Fruit fly (Drosophila melanogaster) whole organism, prepupa: ENCODE results near the gene Atat.

Experiments used
- Blimp-1 ChIP-seq: fragments of 200-800 bp; sonication (Bioruptor generic); optimal IDR thresholded peaks from 3 replicates; lab custom pipeline; 2017; ENCODE audit warnings: missing biosample characterization, missing genetic modification characterization, mild to moderate bottlenecking, moderate library complexity, missing genetic modification reagents
- CG10631 ChIP-seq: fragments of 200-800 bp; sonication (Bioruptor generic); optimal IDR thresholded peaks from 2 replicates; lab custom pipeline; 2016; ENCODE audit warnings: missing biosample characterization, missing genetic modification characterization
- CG11294 ChIP-seq: fragments of 200-800 bp; sonication (Bioruptor generic); IDR thresholded peaks from 2 replicates; pipeline ENCODE4 v1.3.6; 2022; ENCODE audit warnings: missing biosample characterization, missing genetic modification characterization
- CG11762 ChIP-seq: fragments of 200-800 bp; sonication (Bioruptor generic); optimal IDR thresholded peaks from 3 replicates; lab custom pipeline; 2016; ENCODE audit warnings: missing biosample characterization, missing genetic modification characterization; ENCODE audit not compliant: insufficient read depth
- CG11902 ChIP-seq: fragments of 200-800 bp; sonication (Bioruptor generic); optimal IDR thresholded peaks from 3 replicates; lab custom pipeline; 2016; ENCODE audit warnings: missing biosample characterization, missing genetic modification characterization
- CG15336 ChIP-seq: fragments of 200-800 bp; sonication (Bioruptor generic); IDR thresholded peaks from 2 replicates; pipeline ENCODE4 v1.3.6; 2022; ENCODE audit warnings: missing biosample characterization, missing genetic modification characterization
- CG1621 ChIP-seq: fragments of 200-800 bp; sonication (Bioruptor generic); optimal IDR thresholded peaks from 3 replicates; lab custom pipeline; 2018; ENCODE audit warnings: missing biosample characterization, mild to moderate bottlenecking, missing genetic modification characterization
- CG16779 ChIP-seq: fragments of 200-800 bp; sonication (Bioruptor generic); optimal IDR thresholded peaks from 3 replicates; lab custom pipeline; 2017; ENCODE audit warnings: missing biosample characterization, mild to moderate bottlenecking, missing genetic modification characterization
- CG32006 ChIP-seq: fragments of 200-800 bp; sonication (Bioruptor generic); optimal IDR thresholded peaks from 3 replicates; lab custom pipeline; 2017; ENCODE audit warnings: missing biosample characterization, mild to moderate bottlenecking, missing genetic modification characterization
- CG3919 ChIP-seq: fragments of 200-800 bp; sonication (Bioruptor generic); optimal IDR thresholded peaks from 3 replicates; lab custom pipeline; 2016; ENCODE audit warnings: missing biosample characterization, missing genetic modification characterization
- CG6163 ChIP-seq: fragments of 200-800 bp; sonication (Bioruptor generic); IDR thresholded peaks from 3 replicates; pipeline ENCODE4 v1.3.6; 2022; ENCODE audit warnings: missing biosample characterization, missing genetic modification characterization
- CG6276 ChIP-seq: fragments of 200-800 bp; sonication (Bioruptor generic); optimal IDR thresholded peaks from 2 replicates; lab custom pipeline; 2017; ENCODE audit warnings: missing biosample characterization, mild to moderate bottlenecking, missing genetic modification characterization
- CG6792 ChIP-seq: fragments of 200-800 bp; sonication (Bioruptor generic); optimal IDR thresholded peaks from 3 replicates; lab custom pipeline; 2016; ENCODE audit warnings: missing biosample characterization, missing genetic modification characterization
- CG6808 ChIP-seq: fragments of 200-800 bp; sonication (Bioruptor generic); optimal IDR thresholded peaks from 3 replicates; lab custom pipeline; 2017; ENCODE audit warnings: missing biosample characterization, missing genetic modification characterization, mild to moderate bottlenecking, moderate library complexity, missing genetic modification reagents
- CG6854 ChIP-seq: fragments of 200-800 bp; sonication (Bioruptor generic); optimal IDR thresholded peaks from 2 replicates; lab custom pipeline; 2017; ENCODE audit warnings: missing biosample characterization, mild to moderate bottlenecking, missing genetic modification characterization
- CG7368 ChIP-seq: fragments of 200-800 bp; sonication (Bioruptor generic); optimal IDR thresholded peaks from 3 replicates; lab custom pipeline; 2016; ENCODE audit warnings: missing biosample characterization, missing genetic modification characterization
- CG8119 ChIP-seq: fragments of 200-800 bp; sonication (Bioruptor generic); IDR thresholded peaks from 3 replicates; pipeline ENCODE4 v1.3.6; 2022; ENCODE audit warnings: missing biosample characterization, missing genetic modification characterization
- CG8319 ChIP-seq: fragments of 200-800 bp; sonication (Bioruptor generic); optimal IDR thresholded peaks from 3 replicates; lab custom pipeline; 2016; ENCODE audit warnings: missing biosample characterization, missing genetic modification characterization
- CG8632 ChIP-seq: fragments of 200-800 bp; sonication (Bioruptor generic); optimal IDR thresholded peaks from 3 replicates; lab custom pipeline; 2016; ENCODE audit warnings: missing biosample characterization, missing genetic modification characterization
- Eip75B ChIP-seq: fragments of 200-800 bp; sonication (Bioruptor generic); optimal IDR thresholded peaks from 3 replicates; lab custom pipeline; 2016; ENCODE audit warnings: missing biosample characterization, missing genetic modification characterization
- Eip78C ChIP-seq: fragments of 200-800 bp; sonication (Bioruptor generic); peaks from one replicate; lab custom pipeline; 2016; ENCODE audit warnings: missing biosample characterization, missing genetic modification characterization
- Eip93F ChIP-seq: fragments of 200-800 bp; sonication (Bioruptor generic); optimal IDR thresholded peaks from 2 replicates; lab custom pipeline; 2016; ENCODE audit warnings: missing biosample characterization, mild to moderate bottlenecking, missing genetic modification characterization
- Ets21C ChIP-seq: fragments of 200-800 bp; sonication (Bioruptor generic); optimal IDR thresholded peaks from 3 replicates; lab custom pipeline; 2016; ENCODE audit warnings: missing biosample characterization, missing genetic modification characterization
- Ets96B ChIP-seq: fragments of 200-800 bp; optimal IDR thresholded peaks from 2 replicates; lab custom pipeline; 2019; ENCODE audit warnings: missing biosample characterization, mild to moderate bottlenecking, missing genetic modification characterization, moderate library complexity
- Gug ChIP-seq: fragments of 200-800 bp; sonication (Bioruptor generic); IDR thresholded peaks from 2 replicates; pipeline ENCODE4 v1.3.6; 2022; ENCODE audit warnings: missing biosample characterization, missing genetic modification characterization
- Hr38 ChIP-seq: sonication (Bioruptor generic); optimal IDR thresholded peaks from 2 replicates; lab custom pipeline; 2016; ENCODE audit warnings: missing biosample characterization, missing genetic modification characterization
- Hr39 ChIP-seq: fragments of 200-800 bp; sonication (Bioruptor generic); optimal IDR thresholded peaks from 2 replicates; lab custom pipeline; 2016; ENCODE audit warnings: missing biosample characterization, missing genetic modification characterization
- Hr4 ChIP-seq: fragments of 200-800 bp; sonication (Bioruptor generic); optimal IDR thresholded peaks from 3 replicates; lab custom pipeline; 2016; ENCODE audit warnings: missing biosample characterization, missing genetic modification characterization
- Lpt ChIP-seq: fragments of 200-800 bp; sonication (Bioruptor generic); optimal IDR thresholded peaks from 3 replicates; lab custom pipeline; 2016; ENCODE audit warnings: missing biosample characterization, missing genetic modification characterization
- Met ChIP-seq: fragments of 200-800 bp; sonication (Bioruptor generic); optimal IDR thresholded peaks from 3 replicates; lab custom pipeline; 2016; ENCODE audit warnings: missing biosample characterization, missing genetic modification characterization
- OdsH ChIP-seq: fragments of 200-800 bp; sonication (Bioruptor generic); optimal IDR thresholded peaks from 3 replicates; lab custom pipeline; 2016; ENCODE audit warnings: missing biosample characterization, missing genetic modification characterization
- Smox ChIP-seq: fragments of 200-800 bp; sonication (Bioruptor generic); optimal IDR thresholded peaks from 3 replicates; lab custom pipeline; 2016; ENCODE audit warnings: missing biosample characterization, missing genetic modification characterization
- Sox14 ChIP-seq: fragments of 200-800 bp; sonication (Bioruptor generic); optimal IDR thresholded peaks from 3 replicates; lab custom pipeline; 2016; ENCODE audit warnings: missing biosample characterization, missing genetic modification characterization
- Sox15 ChIP-seq: fragments of 200-800 bp; sonication (Bioruptor generic); optimal IDR thresholded peaks from 3 replicates; lab custom pipeline; 2016; ENCODE audit warnings: missing biosample characterization, missing genetic modification characterization
- acj6 ChIP-seq: fragments of 200-800 bp; sonication (Bioruptor generic); optimal IDR thresholded peaks from 3 replicates; lab custom pipeline; 2016; ENCODE audit warnings: missing biosample characterization, missing genetic modification characterization
- cyc ChIP-seq: fragments of 200-800 bp; sonication (Bioruptor generic); optimal IDR thresholded peaks from 3 replicates; lab custom pipeline; 2016; ENCODE audit warnings: missing biosample characterization, missing genetic modification characterization
- dac ChIP-seq: fragments of 200-800 bp; sonication (Bioruptor generic); optimal IDR thresholded peaks from 2 replicates; lab custom pipeline; 2017; ENCODE audit warnings: missing biosample characterization, mild to moderate bottlenecking, missing genetic modification characterization
- eg ChIP-seq: fragments of 200-800 bp; sonication (Bioruptor generic); IDR thresholded peaks from 3 replicates; pipeline ENCODE4 v1.3.6; 2022; ENCODE audit warnings: missing biosample characterization, missing genetic modification characterization
- esn ChIP-seq: fragments of 200-800 bp; sonication (Bioruptor generic); optimal IDR thresholded peaks from 2 replicates; lab custom pipeline; 2016; ENCODE audit warnings: missing biosample characterization, mild to moderate bottlenecking, missing genetic modification characterization, moderate library complexity
- fd59A ChIP-seq: fragments of 200-800 bp; sonication (Bioruptor generic); optimal IDR thresholded peaks from 2 replicates; lab custom pipeline; 2017; ENCODE audit warnings: missing biosample characterization, mild to moderate bottlenecking, missing genetic modification characterization, missing genetic modification reagents
- fd85E ChIP-seq: fragments of 200-800 bp; sonication (Bioruptor generic); optimal IDR thresholded peaks from 3 replicates; lab custom pipeline; 2016; ENCODE audit warnings: missing biosample characterization, missing genetic modification characterization
- net ChIP-seq: fragments of 200-800 bp; sonication (Bioruptor generic); optimal IDR thresholded peaks from 3 replicates; lab custom pipeline; 2016; ENCODE audit warnings: missing biosample characterization, missing genetic modification characterization
- pdm3 ChIP-seq: fragments of 200-800 bp; sonication (Bioruptor generic); optimal IDR thresholded peaks from 3 replicates; lab custom pipeline; 2016; ENCODE audit warnings: missing biosample characterization, missing genetic modification characterization
- salr ChIP-seq, 2 experiments: fragments of 200-800 bp; sonication (Bioruptor generic); optimal IDR thresholded peaks; 3 replicates each; lab custom pipeline; 2016 to 2018; ENCODE audit warnings: missing biosample characterization in 2 of 2, missing genetic modification characterization in 2 of 2, mild to moderate bottlenecking in 1 of 2
- spab ChIP-seq: fragments of 200-800 bp; sonication (Bioruptor generic); optimal IDR thresholded peaks from 2 replicates; lab custom pipeline; 2017; ENCODE audit warnings: missing biosample characterization, mild to moderate bottlenecking, missing genetic modification characterization, missing genetic modification reagents
- svp ChIP-seq: fragments of 200-800 bp; sonication (Bioruptor generic); peaks from one replicate; lab custom pipeline; 2016; ENCODE audit warnings: missing biosample characterization, missing genetic modification characterization
- topi ChIP-seq: fragments of 200-800 bp; sonication (Bioruptor generic); optimal IDR thresholded peaks from 3 replicates; lab custom pipeline; 2016; ENCODE audit warnings: missing biosample characterization, missing genetic modification characterization
- vri ChIP-seq: fragments of 200-800 bp; sonication (Bioruptor generic); optimal IDR thresholded peaks from 3 replicates; lab custom pipeline; 2016; ENCODE audit warnings: missing biosample characterization, mild to moderate bottlenecking, missing genetic modification characterization

Gene Atat

dm6 chr3L:9429665-9430607, 3.4 kb upstream of the Atat start, which contains the start of the genes RpS17 and MTF-1 (continued):
- TF ChIP-seq fd85E (GFP tag; lab: Kevin White, UChicago) (no peak), Ets21C (GFP tag; lab: Kevin White, UChicago) (no peak), cyc (peak; percentile 40), acj6 (GFP tag; lab: Kevin White, UChicago) (peak; percentile 55), CG6808 (GFP tag; lab: Kevin White, UChicago) (peak; percentile 32), eg (GFP tag; lab: Robert Waterston, UW) (peak; percentile 59), fd59A (GFP tag; lab: Kevin White, UChicago) (no peak), esn (GFP tag; lab: Kevin White, UChicago) (peak; percentile 72), salr (GFP tag; optimal IDR thresholded peaks at IDR 0.05; lab: Kevin White, UChicago) (peak in 1 of 2 experiments; percentile 56), CG8119 (GFP tag; lab: Robert Waterston, UW) (peak; percentile 40; the same call in 1 of the 3 replicates)

dm6 chr3L:9425838-9426237, 720 bp downstream of the Atat start:
- TF ChIP-seq Eip75B (GFP tag; lab: Kevin White, UChicago) (no peak), net (peak; percentile 31), esn (GFP tag; lab: Kevin White, UChicago) (no peak), pdm3 (GFP tag; lab: Kevin White, UChicago) (no peak), Ets21C (GFP tag; lab: Kevin White, UChicago) (no peak), CG6854 (no peak), CG15336 (GFP tag; lab: Robert Waterston, UW) (peak; percentile 55), Eip93F (no peak), Sox15 (GFP tag; lab: Kevin White, UChicago) (no peak), CG11902 (GFP tag; lab: Kevin White, UChicago) (no peak), Sox14 (GFP tag; lab: Kevin White, UChicago) (no peak), acj6 (GFP tag; lab: Kevin White, UChicago) (no peak), svp (GFP tag; lab: Kevin White, UChicago) (peak; percentile 50), Lpt (GFP tag; lab: Kevin White, UChicago) (no peak), OdsH (no peak), Hr4 (GFP tag; lab: Kevin White, UChicago) (peak; percentile 63), Gug (GFP tag; lab: Robert Waterston, UW) (no peak), CG7368 (GFP tag; lab: Kevin White, UChicago) (no peak), CG8319 (GFP tag; lab: Kevin White, UChicago) (no peak), CG32006 (peak; percentile 64), CG16779 (no peak), Smox (GFP tag; lab: Kevin White, UChicago) (no peak), vri (GFP tag; lab: Kevin White, UChicago) (peak; percentile 22), CG3919 (GFP tag; lab: Kevin White, UChicago) (peak; percentile 3), Hr38 (GFP tag; lab: Kevin White, UChicago) (no peak), CG8632 (GFP tag; lab: Kevin White, UChicago) (no peak), Met (GFP tag; lab: Kevin White, UChicago) (no peak), CG8119 (GFP tag; lab: Robert Waterston, UW) (peak; percentile 35; the same call in 2 of the 3 replicates), Hr39 (GFP tag; lab: Kevin White, UChicago) (no peak), Blimp-1 (GFP tag; lab: Kevin White, UChicago) (no peak), cyc (no peak), dac (no peak), CG1621 (tag; lab: Kevin White, UChicago) (no peak), Eip78C (GFP tag; lab: Kevin White, UChicago) (peak; percentile 36), spab (GFP tag; lab: Kevin White, UChicago) (no peak), eg (GFP tag; lab: Robert Waterston, UW) (peak; percentile 63; the same call in 2 of the 3 replicates), CG6792 (GFP tag; lab: Kevin White, UChicago) (no peak), CG6163 (GFP tag; lab: Robert Waterston, UW) (peak; percentile 40; the same call in 1 of the 3 replicates), CG6276 (GFP tag; lab: Kevin White, UChicago) (peak; percentile 10), CG10631 (no peak), topi (GFP tag; lab: Kevin White, UChicago) (no peak), Ets96B (tag; lab: Kevin White, UChicago) (no peak), CG11294 (GFP tag; lab: Robert Waterston, UW) (no peak), CG11762 (GFP tag; lab: Kevin White, UChicago) (no peak)
